Worm (Caenorhabditis elegans) whole organism, L4/young adult: Measurements from ENCODE around the gene T08D2.4.

Experiments used
- W03F9.2 ChIP-seq: fragments of 150-350 bp; optimal IDR thresholded peaks from 2 replicates; lab custom pipeline; 2014; ENCODE audit warnings: missing biosample characterization, missing genetic modification characterization
- him-1 ChIP-seq: sonication (generic microtip); optimal IDR thresholded peaks from 2 replicates; lab custom pipeline; 2016; ENCODE audit warnings: missing genotype, missing genetic modification reagents, missing genetic modification characterization, missing compliant biosample characterization

DNA sequence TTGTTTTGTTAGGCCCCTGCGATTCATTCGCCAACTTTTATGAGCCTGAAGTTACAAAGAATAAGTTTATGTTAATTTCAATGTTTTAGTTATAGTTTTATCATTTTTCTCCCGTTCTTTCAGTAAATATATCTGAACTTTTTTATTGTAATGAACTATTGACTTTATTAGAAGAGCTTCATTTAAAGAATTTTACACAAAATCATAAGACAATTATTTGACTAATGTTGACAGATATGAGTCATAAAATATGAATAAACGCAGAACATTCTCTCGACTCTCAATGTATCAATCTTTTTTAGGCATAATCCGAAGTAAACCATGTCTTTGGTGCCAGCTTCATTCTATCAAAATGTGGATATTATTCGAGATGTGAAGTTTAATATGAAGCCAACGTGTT is at the start of gene T08D2.4, which contains the start of gene T08D2.5:
- TF ChIP-seq W03F9.2 (tag; lab: Kevin White, UChicago): no peak
- TF ChIP-seq him-1 (tag; lab: Kevin White, UChicago): no peak
